Worm (Caenorhabditis elegans): ENCODE measurements around the gene F31A3.3.

ce11 chrX:17527377-17527776 lies 6.5 kb downstream of the F31A3.3 start:
- no peak for TF ChIP-seq mab-5 (tag; optimal IDR thresholded peaks at IDR 0.05)
- TF ChIP-seq aly-2 (tag; optimal IDR thresholded peaks at IDR 0.05) = no peak
- no peak for TF ChIP-seq snpc-4 (tag; optimal IDR thresholded peaks at IDR 0.05)
- no peak for TF ChIP-seq ceh-82 (tag; optimal IDR thresholded peaks at IDR 0.05)

Data from whole organism, L2 larva.